Fruit fly (Drosophila melanogaster): ENCODE measurements around the gene CG5321.
A peak's percentile ranks its signal among the peaks of the same experiment; 100 is the strongest.

- TF ChIP-seq schlank (tag; optimal IDR thresholded peaks at IDR 0.05), result no peak
- TF ChIP-seq dm (GFP tag; optimal IDR thresholded peaks at IDR 0.05), result no peak
- TF ChIP-seq CG8478 (optimal IDR thresholded peaks at IDR 0.05), result no peak
- no peak for TF ChIP-seq Abd-B (GFP tag; optimal IDR thresholded peaks at IDR 0.05)
- TF ChIP-seq CG10366 (GFP tag; IDR thresholded peaks at IDR 0.05), result peak; percentile 62
These were observed 45.1 kb upstream of the CG5321 start for dm6 chrX:14634224-14634623.

Data from whole organism, embryonic.